Fruit fly (Drosophila melanogaster): Measurements from ENCODE around the gene Mettl14.
A peak's percentile ranks its signal among the peaks of the same experiment; 100 is the strongest.

The Mettl14 gene

dm6 chr2L:8311091-8311490 lies 2.9 kb downstream of the Mettl14 start, which contains the start of the genes CG7810 and CG7806 (continued):
- TF ChIP-seq Trl (optimal IDR thresholded peaks at IDR 0.05) (no peak), Trl (GFP tag; optimal IDR thresholded peaks at IDR 0.05) (peak; percentile 94), Scr (GFP tag; IDR thresholded peaks at IDR 0.05; ENCODE audit: partially characterized antibody) (peak; percentile 56), exex (tag; optimal IDR thresholded peaks at IDR 0.05) (peak; percentile 75), sna (GFP tag; IDR thresholded peaks at IDR 0.05; ENCODE audit: partially characterized antibody) (0 out of 2 replicates have a peak, but pooled peaks have one; percentile 35), CG8944 (GFP tag; optimal IDR thresholded peaks at IDR 0.05) (peak; percentile 84), dan (GFP tag; IDR thresholded peaks at IDR 0.05) (no peak), Ssrp (tag; optimal IDR thresholded peaks at IDR 0.05) (peak; percentile 83), Atf6 (GFP tag; IDR thresholded peaks at IDR 0.05) (peak; percentile 90), Fer2 (tag; optimal IDR thresholded peaks at IDR 0.05) (peak; percentile 72), CG4424 (GFP tag; optimal IDR thresholded peaks at IDR 0.05) (peak; percentile 78), CG17612 (GFP tag; IDR thresholded peaks at IDR 0.05) (peak; percentile 42; the same call in 1 of the 2 replicates), CG7928 (GFP tag; optimal IDR thresholded peaks at IDR 0.05) (peak; percentile 9), CG30431 (GFP tag; optimal IDR thresholded peaks at IDR 0.05) (peak; percentile 67), gfzf (GFP tag; optimal IDR thresholded peaks at IDR 0.05) (peak; percentile 39), sim (GFP tag; IDR thresholded peaks at IDR 0.05) (peak; percentile 88), CG16863 (GFP tag; optimal IDR thresholded peaks at IDR 0.05) (peak; percentile 91), Blimp-1 (GFP tag; optimal IDR thresholded peaks at IDR 0.05) (peak; percentile 89), cas (GFP tag; IDR thresholded peaks at IDR 0.05) (peak; percentile 69; the same call in 1 of the 2 replicates), CG6254 (GFP tag; optimal IDR thresholded peaks at IDR 0.05) (no peak), CG2712 (tag; optimal IDR thresholded peaks at IDR 0.05) (peak; percentile 92), CG7357 (GFP tag; IDR thresholded peaks at IDR 0.05) (peak; percentile 69; the same call in 2 of the 3 replicates), gsb-n (tag; optimal IDR thresholded peaks at IDR 0.05) (peak; percentile 90), CG15696 (tag; optimal IDR thresholded peaks at IDR 0.05) (peak; percentile 74), pb (GFP tag; optimal IDR thresholded peaks at IDR 0.05) (peak; percentile 70), ewg (GFP tag; optimal IDR thresholded peaks at IDR 0.05) (peak; percentile 81), HmgD (GFP tag; optimal IDR thresholded peaks at IDR 0.05) (peak; percentile 28), schlank (tag; optimal IDR thresholded peaks at IDR 0.05) (peak; percentile 63), Ptx1 (GFP tag; IDR thresholded peaks at IDR 0.05) (peak; percentile 95), da (GFP tag; optimal IDR thresholded peaks at IDR 0.05) (peak; percentile 80), CG2678 (tag; optimal IDR thresholded peaks at IDR 0.05) (peak; percentile 91), corto (GFP tag; optimal IDR thresholded peaks at IDR 0.05) (no peak), nau (GFP tag; optimal IDR thresholded peaks at IDR 0.05) (no peak), Ada2b (GFP tag; IDR thresholded peaks at IDR 0.05) (peak; percentile 86), CG11093 (GFP tag; IDR thresholded peaks at IDR 0.05) (peak; percentile 67; the same call in 2 of the 3 replicates), fd96Cb (tag; optimal IDR thresholded peaks at IDR 0.05) (peak; percentile 89), sens-2 (GFP tag; IDR thresholded peaks at IDR 0.05) (peak; percentile 63), mam (GFP tag; optimal IDR thresholded peaks at IDR 0.05) (peak; percentile 88), CG17912 (GFP tag; optimal IDR thresholded peaks at IDR 0.05) (peak; percentile 20), CG10431 (GFP tag; optimal IDR thresholded peaks at IDR 0.05) (peak; percentile 84), seq (GFP tag; IDR thresholded peaks at IDR 0.05) (peak; percentile 91), CG15601 (tag; optimal IDR thresholded peaks at IDR 0.05) (peak; percentile 88), CG1233 (GFP tag; optimal IDR thresholded peaks at IDR 0.05) (peak; percentile 80), Abd-B (GFP tag; optimal IDR thresholded peaks at IDR 0.05) (peak; percentile 89), CG14014 (GFP tag; IDR thresholded peaks at IDR 0.05) (peak; percentile 90), Gug (GFP tag; IDR thresholded peaks at IDR 0.05) (peak; percentile 67; the same call in 3 of the 4 replicates), CG12299 (tag; optimal IDR thresholded peaks at IDR 0.05) (peak; percentile 89), CG14667 (GFP tag; IDR thresholded peaks at IDR 0.05) (peak; percentile 73), ind (GFP tag; optimal IDR thresholded peaks at IDR 0.05) (peak; percentile 87), ro (GFP tag; IDR thresholded peaks at IDR 0.05) (peak; percentile 30; the same call in 1 of the 2 replicates), Fer1 (GFP tag; optimal IDR thresholded peaks at IDR 0.05) (peak; percentile 90)
